Worm (Caenorhabditis elegans) whole organism, late embryonic: ENCODE data around the gene nstp-4.

Source experiments
- T23F11.4 ChIP-seq: fragments of 200-800 bp; sonication (Bioruptor generic); optimal IDR thresholded peaks from 2 replicates; lab custom pipeline; 2018; ENCODE audit warnings: mild to moderate bottlenecking, missing genetic modification characterization, missing compliant biosample characterization
- ahr-1 ChIP-seq: sonication (generic microtip); optimal IDR thresholded peaks from 2 replicates; lab custom pipeline; 2016; ENCODE audit warnings: missing genetic modification characterization, missing compliant biosample characterization
- ama-1 ChIP-seq: fragments of 150-350 bp; optimal IDR thresholded peaks from 2 replicates; lab custom pipeline; 2014
- ceh-14 ChIP-seq: sonication (generic microtip); optimal IDR thresholded peaks from 2 replicates; lab custom pipeline; 2016; ENCODE audit warnings: missing genotype, missing genetic modification characterization, missing compliant biosample characterization
- ceh-2 ChIP-seq: sonication (generic microtip); optimal IDR thresholded peaks from 2 replicates; lab custom pipeline; 2016; ENCODE audit warnings: missing genotype, missing genetic modification characterization, missing compliant biosample characterization
- ceh-24 ChIP-seq: sonication (generic microtip); optimal IDR thresholded peaks from 2 replicates; lab custom pipeline; 2016; ENCODE audit warnings: mild to moderate bottlenecking, missing genetic modification characterization, missing compliant biosample characterization
- ceh-31 ChIP-seq: sonication (generic microtip); optimal IDR thresholded peaks from 2 replicates; lab custom pipeline; 2016; ENCODE audit warnings: missing genetic modification characterization, missing compliant biosample characterization
- ceh-34 ChIP-seq: sonication (generic microtip); optimal IDR thresholded peaks from 2 replicates; lab custom pipeline; 2016; ENCODE audit warnings: mild to moderate bottlenecking, missing genetic modification characterization, missing compliant biosample characterization
- ceh-45 ChIP-seq: fragments of 200-800 bp; sonication (Bioruptor generic); IDR thresholded peaks from 2 replicates; pipeline ENCODE4 v1.3.6; 2022; ENCODE audit warnings: missing genetic modification reagents, missing genetic modification characterization, missing compliant biosample characterization
- ceh-9 ChIP-seq: sonication (generic microtip); optimal IDR thresholded peaks from 2 replicates; lab custom pipeline; 2016; ENCODE audit warnings: mild to moderate bottlenecking, missing genetic modification characterization, inconsistent platforms, missing compliant biosample characterization
- che-1 ChIP-seq: sonication (generic microtip); optimal IDR thresholded peaks from 2 replicates; lab custom pipeline; 2016; ENCODE audit warnings: mild to moderate bottlenecking, missing genetic modification characterization, missing compliant biosample characterization
- dve-1 ChIP-seq: sonication (generic microtip); optimal IDR thresholded peaks from 2 replicates; lab custom pipeline; 2017; ENCODE audit warnings: antibody characterized with exemption, mild to moderate bottlenecking, missing genetic modification characterization, missing compliant biosample characterization
- elt-2 ChIP-seq: sonication (generic microtip); optimal IDR thresholded peaks from 2 replicates; lab custom pipeline; 2016; ENCODE audit warnings: missing genetic modification reagents, missing genetic modification characterization, missing compliant biosample characterization
- elt-4 ChIP-seq: sonication (generic microtip); optimal IDR thresholded peaks from 2 replicates; lab custom pipeline; 2016; ENCODE audit warnings: missing genetic modification characterization, missing compliant biosample characterization
- fkh-10 ChIP-seq: fragments of 150-350 bp; optimal IDR thresholded peaks from 2 replicates; lab custom pipeline; 2014; ENCODE audit warnings: missing biosample characterization, missing genetic modification reagents, missing genetic modification characterization
- gmeb-2 ChIP-seq: sonication (generic microtip); optimal IDR thresholded peaks from 2 replicates; lab custom pipeline; 2016; ENCODE audit warnings: missing genetic modification characterization, inconsistent platforms, missing compliant biosample characterization
- hlh-8 ChIP-seq: sonication (generic microtip); optimal IDR thresholded peaks from 2 replicates; lab custom pipeline; 2016; ENCODE audit warnings: missing genotype, missing genetic modification characterization, missing compliant biosample characterization
- lin-11 ChIP-seq: fragments of 200-800 bp; sonication (Bioruptor generic); optimal IDR thresholded peaks from 2 replicates; lab custom pipeline; 2018; ENCODE audit warnings: mild to moderate bottlenecking, missing genetic modification characterization, missing compliant biosample characterization
- madf-2 ChIP-seq: sonication (generic microtip); optimal IDR thresholded peaks from 2 replicates; lab custom pipeline; 2017; ENCODE audit warnings: missing genetic modification characterization, missing compliant biosample characterization
- mec-3 ChIP-seq: sonication (generic microtip); optimal IDR thresholded peaks from 2 replicates; lab custom pipeline; 2016; ENCODE audit warnings: borderline replicate concordance, missing genetic modification characterization, missing compliant biosample characterization
- nfya-1 ChIP-seq: sonication (generic microtip); optimal IDR thresholded peaks from 2 replicates; lab custom pipeline; 2017; ENCODE audit warnings: missing genetic modification characterization, mild to moderate bottlenecking, missing compliant biosample characterization, antibody characterized with exemption, moderate library complexity
- nhr-11 ChIP-seq: fragments of 150-350 bp; optimal IDR thresholded peaks from 2 replicates; lab custom pipeline; 2014; ENCODE audit warnings: missing biosample characterization, missing genetic modification characterization
- nhr-232 ChIP-seq: sonication (generic microtip); optimal IDR thresholded peaks from 2 replicates; lab custom pipeline; 2016; ENCODE audit warnings: missing genetic modification characterization, missing compliant biosample characterization
- npax-4 ChIP-seq: sonication (generic microtip); optimal IDR thresholded peaks from 2 replicates; lab custom pipeline; 2016; ENCODE audit warnings: missing genetic modification characterization, missing compliant biosample characterization
- odd-2 ChIP-seq: sonication (generic microtip); optimal IDR thresholded peaks from 2 replicates; lab custom pipeline; 2017; ENCODE audit warnings: antibody characterized with exemption, mild to moderate bottlenecking, missing genetic modification characterization, missing compliant biosample characterization
- pax-1 ChIP-seq: fragments of 150-350 bp; optimal IDR thresholded peaks from 2 replicates; lab custom pipeline; 2014; ENCODE audit warnings: missing biosample characterization, missing genetic modification characterization
- pqm-1 ChIP-seq: sonication (generic microtip); optimal IDR thresholded peaks from 2 replicates; lab custom pipeline; 2016; ENCODE audit warnings: missing genetic modification characterization, missing compliant biosample characterization
- ref-2 ChIP-seq: sonication (generic microtip); optimal IDR thresholded peaks from 2 replicates; lab custom pipeline; 2016; ENCODE audit warnings: missing genetic modification characterization, missing compliant biosample characterization
- sox-2 ChIP-seq: fragments of 200-800 bp; sonication (Bioruptor generic); IDR thresholded peaks from 2 replicates; pipeline ENCODE4 v1.3.6; 2022; ENCODE audit warnings: missing genetic modification reagents, missing genetic modification characterization, missing compliant biosample characterization
- tbx-2 ChIP-seq: sonication (generic microtip); optimal IDR thresholded peaks from 2 replicates; lab custom pipeline; 2016; ENCODE audit warnings: missing genetic modification characterization, missing compliant biosample characterization
- tbx-7 ChIP-seq: sonication (generic microtip); optimal IDR thresholded peaks from 2 replicates; lab custom pipeline; 2016; ENCODE audit warnings: missing genotype, missing genetic modification characterization, missing compliant biosample characterization
- ttx-3 ChIP-seq: sonication (generic microtip); optimal IDR thresholded peaks from 2 replicates; lab custom pipeline; 2016; ENCODE audit warnings: missing genetic modification reagents, missing genetic modification characterization, missing compliant biosample characterization
- unc-3 ChIP-seq, 2 experiments: fragments of 200-800 bp in 1 of 2; sonication (Bioruptor generic) in 1 of 2; sonication (generic microtip) in 1 of 2; conservative IDR thresholded peaks in 1 of 2; optimal IDR thresholded peaks in 1 of 2; 2 replicates each; pipeline versions ENCODE4 v1.3.6 to Lab custom; 2016 to 2022; ENCODE audit warnings: missing compliant biosample characterization in 2 of 2, missing genetic modification characterization in 2 of 2, missing genetic modification reagents in 1 of 2
- unc-42 ChIP-seq: sonication (generic microtip); optimal IDR thresholded peaks from 2 replicates; lab custom pipeline; 2016; ENCODE audit warnings: missing genotype, missing genetic modification characterization, missing compliant biosample characterization
- unc-55 ChIP-seq: sonication (generic microtip); optimal IDR thresholded peaks from 2 replicates; lab custom pipeline; 2017; ENCODE audit warnings: missing biosample characterization, missing genetic modification reagents, missing genetic modification characterization

nstp-4 gene

ce11 chrII:388533-388932 lies at the start of gene nstp-4:
Gene nstp-4 (plus strand): TSS chrII:388833.
- TF ChIP-seq unc-55 (GFP tag; lab: Kevin White, UChicago) (no peak), elt-2 (no peak), fkh-10 (GFP tag; lab: Kevin White, UChicago) (no peak), nfya-1 (tag; lab: Kevin White, UChicago) (no peak), tbx-7 (tag; lab: Kevin White, UChicago) (no peak), ceh-9 (no peak), madf-2 (no peak), gmeb-2 (tag; lab: Kevin White, UChicago) (no peak), unc-42 (tag; lab: Kevin White, UChicago) (no peak), ceh-34 (tag; lab: Kevin White, UChicago) (no peak), hlh-8 (no peak), ceh-45 (GFP tag; lab: Robert Waterston, UW) (no peak), ceh-31 (no peak), mec-3 (tag; lab: Kevin White, UChicago) (no peak), nhr-232 (tag; lab: Kevin White, UChicago) (no peak), tbx-2 (tag; lab: Kevin White, UChicago) (no peak)

- no peak for TF ChIP-seq pax-1 (tag; lab: Kevin White, UChicago)
- no peak for TF ChIP-seq ahr-1 (tag; lab: Kevin White, UChicago)
Measured at ce11 chrII:340224-340623, 48.4 kb upstream of the nstp-4 start, which contains the start of gene clc-31. Gene clc-31 (plus strand): TSS chrII:340524.

- TF ChIP-seq npax-4 (tag; lab: Kevin White, UChicago) (no peak), hlh-8 (no peak), madf-2 (no peak), che-1 (tag; lab: Kevin White, UChicago) (no peak), odd-2 (no peak), ceh-34 (tag; lab: Kevin White, UChicago) (no peak), ceh-24 (tag; lab: Kevin White, UChicago) (no peak), lin-11 (no peak), ceh-14 (no peak), sox-2 (GFP tag; lab: Robert Waterston, UW) (no peak), ref-2 (tag; lab: Kevin White, UChicago) (no peak), elt-2 (no peak), unc-3 (GFP tag; conservative IDR thresholded peaks at IDR 0.05; lab: Robert Waterston, UW) (no peak), unc-3 (tag; optimal IDR thresholded peaks at IDR 0.05; lab: Kevin White, UChicago) (no peak), T23F11.4 (no peak), unc-55 (GFP tag; lab: Kevin White, UChicago) (no peak), ceh-2 (tag; lab: Kevin White, UChicago) (no peak), ceh-9 (no peak), nhr-11 (tag; lab: Kevin White, UChicago) (no peak), elt-4 (tag; lab: Kevin White, UChicago) (no peak), dve-1 (tag; lab: Kevin White, UChicago) (no peak)
- TF ChIP-seq, all 69 proteins: peak for 0
Measured at ce11 chrII:340714-341113, 47.9 kb upstream of the nstp-4 start.

ce11 chrII:341282-341681 lies 47.4 kb upstream of the nstp-4 start:
- no peak for TF ChIP-seq pqm-1
- TF ChIP-seq nfya-1 (tag; lab: Kevin White, UChicago) = peak; percentile 98
- TF ChIP-seq madf-2 = no peak
- no peak for TF ChIP-seq odd-2

ce11 chrII:347734-348133 lies 40.9 kb upstream of the nstp-4 start, which contains the start of gene D1069.3:
Gene D1069.3 (minus strand): TSS chrII:347891.
- TF ChIP-seq che-1 (tag; lab: Kevin White, UChicago) = no peak
- no peak for TF ChIP-seq dve-1 (tag; lab: Kevin White, UChicago)
- no peak for TF ChIP-seq gmeb-2 (tag; lab: Kevin White, UChicago)
- TF ChIP-seq ama-1 = no peak
- no peak for TF ChIP-seq ttx-3 (tag; lab: Kevin White, UChicago)
- TF ChIP-seq unc-42 (tag; lab: Kevin White, UChicago) = peak; percentile 79
- no peak for TF ChIP-seq ceh-14
- TF ChIP-seq nfya-1 (tag; lab: Kevin White, UChicago) = peak; percentile 11
